Fruit fly (Drosophila melanogaster) whole organism, adult: ENCODE results near the gene CG4914.

ENCODE experiments used
- CG11617 ChIP-seq: fragments of 200-800 bp; sonication (Bioruptor generic); optimal IDR thresholded peaks from 2 replicates; lab custom pipeline; 2017; ENCODE audit warnings: mild to moderate bottlenecking, missing biosample characterization, missing genetic modification reagents, missing genetic modification characterization
- CG12768 ChIP-seq: fragments of 200-800 bp; sonication (Bioruptor generic); optimal IDR thresholded peaks from 2 replicates; lab custom pipeline; 2017; ENCODE audit warnings: missing biosample characterization, missing genetic modification characterization, mild to moderate bottlenecking, moderate library complexity, missing genetic modification reagents
- CG14711 ChIP-seq: fragments of 200-800 bp; sonication (Bioruptor generic); optimal IDR thresholded peaks from 2 replicates; lab custom pipeline; 2018; ENCODE audit warnings: missing biosample characterization, mild to moderate bottlenecking, missing genetic modification characterization, moderate library complexity
- CG1620 ChIP-seq: fragments of 200-800 bp; sonication (Bioruptor generic); optimal IDR thresholded peaks from 2 replicates; lab custom pipeline; 2016; ENCODE audit warnings: missing biosample characterization, missing genetic modification characterization
- CG33017 ChIP-seq: fragments of 200-800 bp; sonication (Bioruptor generic); optimal IDR thresholded peaks from 2 replicates; lab custom pipeline; 2018; ENCODE audit warnings: missing biosample characterization, mild to moderate bottlenecking, missing genetic modification characterization, moderate library complexity
- CG5204 ChIP-seq: fragments of 200-800 bp; sonication (Bioruptor generic); optimal IDR thresholded peaks from 2 replicates; lab custom pipeline; 2016; ENCODE audit warnings: missing biosample characterization, missing genetic modification characterization
- CG7045 ChIP-seq: fragments of 200-800 bp; sonication (Bioruptor generic); optimal IDR thresholded peaks from 2 replicates; lab custom pipeline; 2017; ENCODE audit warnings: missing biosample characterization, mild to moderate bottlenecking, missing genetic modification characterization
- CG7101 ChIP-seq: fragments of 200-800 bp; sonication (Bioruptor generic); optimal IDR thresholded peaks from 2 replicates; lab custom pipeline; 2018; ENCODE audit warnings: missing biosample characterization, mild to moderate bottlenecking, missing genetic modification characterization, moderate library complexity
- Clk ChIP-seq: fragments of 200-800 bp; sonication (Bioruptor generic); optimal IDR thresholded peaks from 2 replicates; lab custom pipeline; 2017; ENCODE audit warnings: missing biosample characterization, missing genetic modification characterization
- Crg-1 ChIP-seq: fragments of 200-800 bp; sonication (Bioruptor generic); optimal IDR thresholded peaks from 2 replicates; lab custom pipeline; 2016; ENCODE audit warnings: missing biosample characterization, missing genetic modification characterization
- Hr96 ChIP-seq: fragments of 200-800 bp; sonication (Bioruptor generic); optimal IDR thresholded peaks from 2 replicates; lab custom pipeline; 2016; ENCODE audit warnings: missing biosample characterization, missing genetic modification characterization
- Mnt ChIP-seq: fragments of 200-800 bp; sonication (Bioruptor generic); optimal IDR thresholded peaks from 2 replicates; lab custom pipeline; 2016; ENCODE audit warnings: missing biosample characterization, mild to moderate bottlenecking, missing genetic modification characterization
- bab1 ChIP-seq: fragments of 200-800 bp; sonication (Bioruptor generic); optimal IDR thresholded peaks from 3 replicates; lab custom pipeline; 2019; ENCODE audit warnings: missing biosample characterization, mild to moderate bottlenecking, missing genetic modification characterization, moderate library complexity
- cic ChIP-seq: fragments of 200-800 bp; sonication (Bioruptor generic); optimal IDR thresholded peaks from 2 replicates; lab custom pipeline; 2017; ENCODE audit warnings: missing biosample characterization, mild to moderate bottlenecking, missing genetic modification characterization, moderate library complexity
- cnc ChIP-seq, 2 experiments: fragments of >200 bp; optimal IDR thresholded peaks; 2 replicates each; lab custom pipeline; 2017
- kay ChIP-seq: fragments of 200-800 bp; sonication (Bioruptor generic); peaks from one replicate; lab custom pipeline; 2016; ENCODE audit warnings: missing biosample characterization, missing genetic modification characterization, borderline replicate concordance
- ovo ChIP-seq: fragments of 200-800 bp; sonication (Bioruptor generic); optimal IDR thresholded peaks from 2 replicates; lab custom pipeline; 2016; ENCODE audit warnings: missing biosample characterization, missing genetic modification characterization
- pad ChIP-seq: fragments of 200-800 bp; sonication (Bioruptor generic); optimal IDR thresholded peaks from 3 replicates; lab custom pipeline; 2017; ENCODE audit warnings: missing biosample characterization, missing genetic modification characterization, mild to moderate bottlenecking, moderate library complexity, missing genetic modification reagents
- tj ChIP-seq: fragments of 200-800 bp; sonication (Bioruptor generic); optimal IDR thresholded peaks from 3 replicates; lab custom pipeline; 2017; ENCODE audit warnings: missing biosample characterization, mild to moderate bottlenecking, missing genetic modification characterization, moderate library complexity
- toe ChIP-seq: fragments of 200-800 bp; sonication (Bioruptor generic); optimal IDR thresholded peaks from 2 replicates; lab custom pipeline; 2016; ENCODE audit warnings: missing biosample characterization, missing genetic modification characterization

The CG4914 gene

DNA sequence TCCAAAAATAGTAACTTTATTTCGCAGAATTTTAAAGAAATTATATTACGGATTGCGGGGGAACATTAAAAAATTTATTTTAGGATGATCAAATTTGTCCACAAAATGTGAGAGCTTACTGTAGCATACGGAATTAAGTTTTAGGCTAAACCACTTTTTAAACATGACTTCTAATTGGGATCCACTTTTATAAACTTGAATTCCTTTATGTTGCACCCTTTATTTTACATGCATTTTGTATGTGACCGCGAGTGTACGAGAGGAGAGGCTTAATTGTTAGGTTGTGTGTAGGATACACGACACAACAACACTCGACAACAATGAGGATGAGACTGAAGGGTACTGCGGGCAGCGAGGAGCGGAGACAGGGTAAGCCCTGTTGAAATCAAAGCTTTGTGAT, 29.0 kb downstream of the CG4914 start:
- TF ChIP-seq Hr96 (no peak), CG1620 (GFP tag; lab: Kevin White, UChicago) (no peak), cic (GFP tag; lab: Kevin White, UChicago) (no peak), kay (no peak), ovo (GFP tag; lab: Kevin White, UChicago) (no peak), cnc (optimal IDR thresholded peaks at IDR 0.05; lab: Kevin White, UChicago) (no peak), CG33017 (tag; lab: Kevin White, UChicago) (no peak), CG5204 (GFP tag; lab: Kevin White, UChicago) (no peak), CG11617 (GFP tag; lab: Kevin White, UChicago) (no peak), CG7101 (tag; lab: Kevin White, UChicago) (no peak), CG7045 (GFP tag; lab: Kevin White, UChicago) (no peak), Crg-1 (GFP tag; lab: Kevin White, UChicago) (no peak), bab1 (GFP tag; lab: Kevin White, UChicago) (no peak), pad (no peak), Mnt (GFP tag; lab: Kevin White, UChicago) (no peak), toe (GFP tag; lab: Kevin White, UChicago) (no peak), tj (GFP tag; lab: Kevin White, UChicago) (no peak), CG14711 (tag; lab: Kevin White, UChicago) (no peak)

DNA sequence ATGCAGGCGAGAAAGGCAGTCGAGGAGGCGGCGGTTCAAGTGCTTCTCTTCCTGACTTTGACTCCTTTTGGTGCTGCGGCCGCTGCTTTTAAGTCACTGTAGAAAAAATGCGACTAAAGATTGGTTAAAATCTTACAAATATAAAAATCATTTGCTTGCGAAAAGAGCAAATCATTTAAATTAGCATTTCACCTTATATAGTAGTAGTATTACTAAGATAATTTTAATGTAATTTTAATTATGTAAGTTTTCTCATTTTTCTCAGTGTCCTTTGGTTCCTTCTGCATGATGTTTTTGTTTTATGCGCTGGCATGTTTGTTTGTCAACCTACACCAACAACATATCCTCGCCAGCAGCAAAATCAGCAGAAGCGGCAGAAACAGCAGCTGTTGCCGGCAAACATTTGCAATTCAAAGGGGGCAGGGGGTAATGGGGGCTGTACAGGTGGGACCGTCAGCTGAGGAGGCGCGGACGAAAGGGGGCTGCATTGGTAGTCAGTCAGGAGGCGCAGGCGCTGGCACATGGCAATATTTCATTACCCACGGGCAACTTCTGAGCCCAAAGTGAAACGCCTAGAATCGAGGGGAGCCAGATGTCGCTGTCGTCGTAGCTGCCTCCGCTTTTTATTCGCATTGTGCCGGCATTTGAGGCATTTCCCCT, 30.6 kb downstream of the CG4914 start:
- TF ChIP-seq tj (GFP tag; lab: Kevin White, UChicago) = no peak
- TF ChIP-seq Mnt (GFP tag; lab: Kevin White, UChicago) = no peak

DNA sequence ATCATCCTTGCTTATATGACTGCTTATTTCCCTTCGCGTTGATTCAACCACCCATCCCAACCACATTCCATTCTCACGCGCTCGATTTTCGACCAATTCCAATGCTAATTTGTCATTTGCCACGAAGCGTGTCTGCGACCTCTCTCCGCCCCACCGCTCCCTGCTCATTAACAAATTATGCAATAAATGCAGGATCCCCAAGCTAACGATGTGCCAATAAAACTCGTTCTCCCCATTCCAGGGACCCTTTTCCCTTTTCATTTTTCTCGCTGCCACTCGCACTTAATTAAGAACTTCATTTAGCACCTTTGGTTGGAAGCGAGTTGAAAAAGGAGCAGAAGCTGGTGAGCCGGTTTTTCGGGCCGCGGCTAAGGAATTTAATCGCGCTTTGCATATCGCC, 32.0 kb downstream of the CG4914 start:
- TF ChIP-seq Hr96 (no peak), CG12768 (no peak), cic (GFP tag; lab: Kevin White, UChicago) (no peak), CG7045 (GFP tag; lab: Kevin White, UChicago) (no peak), CG33017 (tag; lab: Kevin White, UChicago) (no peak), tj (GFP tag; lab: Kevin White, UChicago) (no peak), Clk (GFP tag; lab: Kevin White, UChicago) (no peak), CG5204 (GFP tag; lab: Kevin White, UChicago) (no peak), bab1 (GFP tag; lab: Kevin White, UChicago) (no peak)

DNA sequence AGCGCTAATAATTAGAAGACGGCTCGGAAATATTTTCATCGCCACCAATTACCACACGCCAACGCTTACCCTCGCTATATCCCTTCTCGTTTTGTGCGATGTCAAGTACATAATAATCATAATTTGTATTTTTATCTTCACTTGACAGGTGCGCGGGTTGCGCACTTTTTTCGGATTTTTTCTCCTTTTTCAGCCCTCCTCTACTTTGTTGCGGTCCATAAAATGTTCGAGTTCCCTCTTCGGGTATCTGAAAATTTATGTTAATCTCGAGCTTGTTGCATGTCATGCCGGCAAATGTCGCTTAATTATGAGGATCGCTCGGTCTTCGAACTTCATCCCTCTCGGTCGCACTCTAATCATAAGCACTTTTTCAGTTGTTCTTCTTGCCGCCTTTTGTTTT, 32.8 kb downstream of the CG4914 start:
- TF ChIP-seq CG11617 (GFP tag; lab: Kevin White, UChicago) = no peak
- no peak for TF ChIP-seq toe (GFP tag; lab: Kevin White, UChicago)

DNA sequence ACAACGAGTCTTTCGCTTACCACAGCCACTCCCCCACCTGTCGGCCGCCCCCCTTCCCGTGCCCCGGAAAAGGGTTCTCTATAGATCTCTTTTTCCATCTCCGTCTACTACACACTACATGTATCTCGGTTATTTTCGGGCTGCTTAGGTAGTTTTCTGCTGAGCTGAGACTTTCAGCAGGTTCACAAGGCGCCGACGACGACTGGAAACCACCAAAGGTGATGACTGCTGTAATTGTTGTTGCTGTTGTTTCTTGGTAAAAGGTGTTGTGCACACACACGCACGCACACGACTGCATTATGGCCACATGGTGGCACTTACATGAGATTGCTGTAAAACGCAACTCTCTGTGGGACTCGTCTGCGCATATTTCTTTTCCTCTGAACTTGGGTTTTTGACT, 34.3 kb downstream of the CG4914 start:
- TF ChIP-seq CG7101 (tag; lab: Kevin White, UChicago) = no peak
- TF ChIP-seq Clk (GFP tag; lab: Kevin White, UChicago) = no peak
- TF ChIP-seq ovo (GFP tag; lab: Kevin White, UChicago) = no peak
- no peak for TF ChIP-seq bab1 (GFP tag; lab: Kevin White, UChicago)
- TF ChIP-seq CG1620 (GFP tag; lab: Kevin White, UChicago) = no peak
- no peak for TF ChIP-seq cic (GFP tag; lab: Kevin White, UChicago)
- TF ChIP-seq CG5204 (GFP tag; lab: Kevin White, UChicago) = no peak
- TF ChIP-seq CG11617 (GFP tag; lab: Kevin White, UChicago) = no peak
- TF ChIP-seq CG14711 (tag; lab: Kevin White, UChicago) = no peak

DNA sequence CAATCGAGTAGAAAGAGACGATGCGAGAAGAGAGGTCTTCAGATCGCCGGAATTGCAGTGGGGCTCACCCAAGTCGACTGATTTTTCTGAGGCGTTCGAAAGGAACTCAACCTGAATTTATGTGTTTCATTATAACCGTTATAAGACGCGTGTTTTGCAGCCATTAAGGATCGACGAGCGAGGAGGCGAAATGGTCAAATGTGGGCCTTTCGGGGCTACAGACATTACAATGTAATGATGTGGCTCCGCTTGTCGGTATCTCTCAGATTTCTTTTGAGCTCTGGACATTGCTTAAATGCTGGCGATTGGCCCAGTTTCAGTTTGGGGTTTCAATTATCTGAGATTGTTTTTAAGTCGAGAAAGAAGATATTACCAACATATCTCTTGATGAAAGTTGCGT, 35.1 kb downstream of the CG4914 start:
- TF ChIP-seq CG11617 (GFP tag; lab: Kevin White, UChicago) = no peak
- no peak for TF ChIP-seq CG14711 (tag; lab: Kevin White, UChicago)
- no peak for TF ChIP-seq CG1620 (GFP tag; lab: Kevin White, UChicago)
- TF ChIP-seq Hr96 = no peak
- no peak for TF ChIP-seq ovo (GFP tag; lab: Kevin White, UChicago)
- no peak for TF ChIP-seq cic (GFP tag; lab: Kevin White, UChicago)
- no peak for TF ChIP-seq tj (GFP tag; lab: Kevin White, UChicago)
- no peak for TF ChIP-seq CG33017 (tag; lab: Kevin White, UChicago)
- no peak for TF ChIP-seq toe (GFP tag; lab: Kevin White, UChicago)

DNA sequence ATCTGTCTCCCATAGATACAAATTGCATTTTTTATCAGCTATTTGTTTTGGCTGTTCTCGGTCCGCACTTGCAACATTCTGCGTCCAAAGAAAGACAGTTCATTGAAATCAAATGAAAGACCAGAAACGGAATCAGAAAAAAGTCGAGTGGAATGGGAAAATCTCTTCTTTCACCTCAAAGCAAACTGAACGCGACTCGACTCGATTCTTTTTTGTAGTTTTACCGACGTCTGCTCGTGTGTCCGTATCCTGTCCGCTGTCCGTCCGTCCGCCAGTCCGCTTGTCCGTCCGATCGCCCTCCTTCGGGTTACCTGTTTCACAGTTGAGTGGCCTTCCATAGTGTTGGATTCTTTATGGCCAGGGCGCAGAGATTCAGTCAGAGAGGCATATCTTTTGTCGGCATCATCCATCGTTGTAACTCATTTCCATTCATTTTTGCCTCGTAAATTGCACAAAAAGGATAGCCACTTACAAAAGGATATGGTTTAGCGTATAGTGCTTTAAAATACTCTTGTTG, 35.9 kb downstream of the CG4914 start:
- TF ChIP-seq cic (GFP tag; lab: Kevin White, UChicago) = no peak
